Worm (Caenorhabditis elegans) whole organism, mixed stage, embryonic: ENCODE results near the gene F35A5.8.

Experiments
- bed-3 ChIP-seq: fragments of 200-800 bp; sonication (Bioruptor generic); optimal IDR thresholded peaks from 3 replicates; lab custom pipeline; 2018; ENCODE audit warnings: mild to moderate bottlenecking, missing genetic modification characterization, moderate library complexity, missing compliant biosample characterization
- blmp-1 ChIP-seq: fragments of 150-350 bp; optimal IDR thresholded peaks from 2 replicates; lab custom pipeline; 2014; ENCODE audit warnings: missing biosample characterization, missing genetic modification characterization
- ces-1 ChIP-seq: fragments of 150-350 bp; optimal IDR thresholded peaks from 2 replicates; lab custom pipeline; 2014; ENCODE audit warnings: missing biosample characterization, missing genetic modification reagents, missing genetic modification characterization
- cnd-1 ChIP-seq: fragments of 200-800 bp; sonication (Bioruptor generic); optimal IDR thresholded peaks from 2 replicates; lab custom pipeline; 2018; ENCODE audit warnings: mild to moderate bottlenecking, missing genetic modification characterization, missing compliant biosample characterization
- elt-1 ChIP-seq: sonication (generic microtip); optimal IDR thresholded peaks from 2 replicates; lab custom pipeline; 2017; ENCODE audit warnings: missing genetic modification characterization, mild to moderate bottlenecking, missing compliant biosample characterization, antibody characterized with exemption, moderate library complexity, borderline replicate concordance; ENCODE audit not compliant: insufficient read depth
- lin-13 ChIP-seq: fragments of 150-350 bp; optimal IDR thresholded peaks from 2 replicates; lab custom pipeline; 2014; ENCODE audit warnings: missing biosample characterization, missing genetic modification characterization
- lin-32 ChIP-seq: fragments of 200-800 bp; sonication (Bioruptor generic); optimal IDR thresholded peaks from 2 replicates; lab custom pipeline; 2018; ENCODE audit warnings: mild to moderate bottlenecking, missing genetic modification characterization, missing compliant biosample characterization
- nhr-237 ChIP-seq: fragments of 150-350 bp; optimal IDR thresholded peaks from 2 replicates; lab custom pipeline; 2014; ENCODE audit warnings: missing biosample characterization, missing genetic modification characterization
- pha-4 ChIP-seq: fragments of 150-350 bp; optimal IDR thresholded peaks from 2 replicates; lab custom pipeline; 2018; ENCODE audit warnings: missing biosample characterization, missing genetic modification reagents, missing genetic modification characterization
- unc-62 ChIP-seq: fragments of 150-350 bp; optimal IDR thresholded peaks from 2 replicates; lab custom pipeline; 2014; ENCODE audit warnings: missing biosample characterization, missing genetic modification reagents, missing genetic modification characterization

DNA sequence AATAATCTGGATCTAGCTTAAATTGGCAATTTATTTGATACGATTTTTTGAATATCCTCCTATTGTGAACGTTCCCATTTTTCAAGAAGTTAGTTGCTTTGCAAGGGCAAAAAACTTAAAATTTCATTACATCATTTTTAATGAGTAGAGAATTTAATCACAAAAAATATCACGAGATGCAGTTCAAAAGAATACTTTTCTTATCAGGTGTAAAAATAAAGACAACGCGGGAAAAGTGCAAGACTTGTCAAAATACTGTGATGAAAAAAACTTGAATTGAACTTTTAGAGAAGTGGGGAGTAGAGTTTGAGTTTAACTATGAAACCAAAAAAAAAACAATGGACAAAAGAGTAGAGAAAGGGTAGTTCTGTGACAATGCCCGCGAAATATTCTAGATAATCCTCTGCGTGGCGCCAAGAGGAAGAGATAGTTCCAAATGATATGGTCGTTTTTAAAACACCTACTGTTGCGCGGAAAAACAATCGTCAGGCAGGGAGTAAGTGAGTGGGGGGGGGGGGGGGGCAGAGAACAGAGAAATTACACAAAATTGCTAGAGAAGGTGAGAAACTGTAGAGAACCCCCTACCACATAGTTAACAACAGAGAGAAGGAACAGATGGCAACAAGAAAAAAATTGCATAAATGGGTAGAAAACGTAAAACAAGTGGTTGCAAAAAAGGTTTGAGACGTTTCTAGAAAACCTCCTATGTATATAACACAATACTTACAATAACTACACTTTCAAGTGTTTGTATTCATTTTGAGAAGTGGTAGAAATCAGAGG, 21.8 kb upstream of the F35A5.8 start:
- TF ChIP-seq lin-13 (no peak), unc-62 (GFP tag; lab: Kevin White, UChicago) (no peak), bed-3 (no peak), blmp-1 (tag; lab: Kevin White, UChicago) (no peak), cnd-1 (tag; lab: Kevin White, UChicago) (no peak), pha-4 (tag; lab: Kevin White, UChicago) (no peak), ces-1 (GFP tag; lab: Kevin White, UChicago) (no peak), elt-1 (no peak), lin-32 (GFP tag; lab: Kevin White, UChicago) (no peak), nhr-237 (tag; lab: Kevin White, UChicago) (no peak)
